1 fruit fly cellular context compared by ENCODE assay signal in the genomic region with DNA sequence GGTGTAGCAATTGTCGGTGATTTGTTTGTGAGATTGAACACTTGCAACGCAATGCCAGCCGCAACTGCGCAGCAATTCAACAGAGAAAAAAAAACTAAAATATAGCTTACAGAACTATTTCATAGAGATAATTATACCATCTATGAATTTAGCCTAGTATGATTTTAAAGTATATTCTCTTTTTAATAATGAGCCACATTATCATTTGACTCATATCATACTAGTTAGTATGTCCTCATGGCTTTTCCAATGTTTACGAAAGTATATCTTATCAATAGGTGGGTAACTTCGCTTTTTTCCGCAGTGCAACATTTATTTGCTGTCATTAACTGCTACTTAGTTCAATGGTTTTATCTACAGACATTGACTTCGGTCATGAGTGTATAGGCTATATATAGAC.
TF ChIP-seq lines count a peak whose summit lies in the region.

No protein-coding gene starts in this region.

TF ChIP-seq in whole organism, prepupa, 60 proteins besides CTCF, POLR2A, EP300 and RAD21 (continued from another document):
- TF ChIP-seq Hr39 (GFP tag; optimal IDR thresholded peaks at IDR 0.05; lab: Kevin White, UChicago), result no peak
- no peak for TF ChIP-seq esn (GFP tag; optimal IDR thresholded peaks at IDR 0.05; lab: Kevin White, UChicago)
- TF ChIP-seq Ets96B (tag; optimal IDR thresholded peaks at IDR 0.05; lab: Kevin White, UChicago), result no peak
- TF ChIP-seq CG32006 (GFP tag; optimal IDR thresholded peaks at IDR 0.05; lab: Kevin White, UChicago), result peak; percentile 58
- no peak for TF ChIP-seq CG4318 (GFP tag; optimal IDR thresholded peaks at IDR 0.05; lab: Kevin White, UChicago)
- TF ChIP-seq Lpt (GFP tag; optimal IDR thresholded peaks at IDR 0.05; lab: Kevin White, UChicago), result no peak
- peak; percentile 30 for TF ChIP-seq pdm3 (GFP tag; optimal IDR thresholded peaks at IDR 0.05; lab: Kevin White, UChicago)
- no peak for TF ChIP-seq spab (GFP tag; optimal IDR thresholded peaks at IDR 0.05; lab: Kevin White, UChicago)
- no peak for TF ChIP-seq CG9139 (GFP tag; optimal IDR thresholded peaks at IDR 0.05; lab: Kevin White, UChicago)
- TF ChIP-seq vri (GFP tag; optimal IDR thresholded peaks at IDR 0.05; lab: Kevin White, UChicago), result no peak
- TF ChIP-seq CG34406 (GFP tag; optimal IDR thresholded peaks at IDR 0.05; lab: Kevin White, UChicago), result no peak
